Fruit fly (Drosophila melanogaster): ENCODE data around the gene nAChRalpha2.

nAChRalpha2 gene

DNA sequence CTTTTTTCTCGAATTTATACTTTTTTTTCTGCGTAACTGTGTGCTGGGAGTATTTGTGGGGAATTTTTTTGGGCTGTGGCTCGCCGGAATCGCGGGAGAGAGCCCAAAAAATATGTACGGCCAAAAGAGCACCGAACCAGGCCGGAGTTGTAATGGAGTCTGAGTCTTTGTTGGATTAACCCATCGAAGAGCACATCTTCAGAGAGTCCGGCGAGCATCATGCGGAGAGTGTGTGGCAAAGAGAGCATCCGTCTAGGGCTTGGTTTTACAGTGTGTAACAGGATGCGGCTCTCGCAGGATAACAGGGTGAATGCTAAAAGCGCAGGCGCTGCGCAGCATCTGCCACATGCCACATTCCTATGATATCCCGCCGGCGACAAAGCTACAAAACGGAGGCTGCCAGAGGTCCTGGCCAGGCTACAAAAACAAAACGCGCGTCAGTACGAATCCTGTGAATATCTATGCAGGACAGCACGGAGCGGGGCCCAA is at the start of gene nAChRalpha2:
Gene nAChRalpha2, plus strand, starts transcription at position 439 of the 489 bp plus-strand sequence.
- TF ChIP-seq usp (GFP tag; optimal IDR thresholded peaks at IDR 0.05): no peak
- TF ChIP-seq pan (optimal IDR thresholded peaks at IDR 0.05): no peak
- no peak for TF ChIP-seq CG8478 (optimal IDR thresholded peaks at IDR 0.05)
- TF ChIP-seq psq (optimal IDR thresholded peaks at IDR 0.05): no peak
- no peak for TF ChIP-seq EcR (GFP tag; optimal IDR thresholded peaks at IDR 0.05)
- TF ChIP-seq Dll (optimal IDR thresholded peaks at IDR 0.05): no peak

DNA sequence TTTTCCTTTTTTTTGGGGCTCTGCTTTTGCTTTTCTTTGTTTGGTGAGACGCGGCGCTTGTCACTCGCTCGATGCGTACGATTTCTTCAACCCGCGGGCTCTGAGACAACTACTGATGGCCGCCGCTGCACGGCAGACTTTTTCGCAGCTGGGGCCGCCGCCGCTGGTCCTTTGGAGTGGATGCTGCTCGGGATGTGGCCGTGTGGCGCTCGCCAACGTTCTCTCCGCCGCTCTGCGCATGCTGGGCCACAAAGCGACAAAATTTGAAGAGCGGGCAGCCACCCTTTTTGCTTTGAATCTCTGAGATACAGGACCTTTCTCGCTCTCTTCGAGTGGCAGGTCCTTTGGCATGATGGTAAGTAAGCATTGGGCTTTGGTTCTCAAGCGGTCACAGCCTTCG is 28.2 kb upstream of the nAChRalpha2 start, which contains the start of gene nAChRalpha1:
Gene nAChRalpha1, minus strand, starts transcription at position 101 of the 400 bp plus-strand sequence.
- TF ChIP-seq usp (GFP tag; optimal IDR thresholded peaks at IDR 0.05) (no peak), CG8478 (optimal IDR thresholded peaks at IDR 0.05) (no peak), Dll (optimal IDR thresholded peaks at IDR 0.05) (no peak), psq (optimal IDR thresholded peaks at IDR 0.05) (no peak), EcR (GFP tag; optimal IDR thresholded peaks at IDR 0.05) (no peak), pan (optimal IDR thresholded peaks at IDR 0.05) (no peak)

DNA sequence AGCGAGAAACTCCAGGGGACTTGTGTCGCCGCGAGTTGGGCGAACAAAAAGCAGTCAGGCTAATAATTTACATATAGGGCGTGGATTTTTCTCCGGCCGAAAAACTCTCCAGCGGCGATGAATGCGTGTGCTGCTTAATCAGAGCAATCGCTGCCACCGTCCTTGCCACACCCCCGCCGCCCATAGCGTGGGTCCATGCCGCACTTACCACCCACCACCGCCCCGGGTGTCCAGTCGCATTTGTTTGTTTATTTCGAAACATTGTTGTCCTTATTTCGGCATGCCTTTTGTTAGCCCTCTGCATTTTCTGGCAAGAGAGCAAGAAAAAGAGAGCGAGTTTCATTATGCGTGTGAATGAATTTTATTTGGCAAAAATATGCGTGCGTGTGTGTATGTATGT is 27.4 kb upstream of the nAChRalpha2 start:
- no peak for TF ChIP-seq CG8478 (optimal IDR thresholded peaks at IDR 0.05)

DNA sequence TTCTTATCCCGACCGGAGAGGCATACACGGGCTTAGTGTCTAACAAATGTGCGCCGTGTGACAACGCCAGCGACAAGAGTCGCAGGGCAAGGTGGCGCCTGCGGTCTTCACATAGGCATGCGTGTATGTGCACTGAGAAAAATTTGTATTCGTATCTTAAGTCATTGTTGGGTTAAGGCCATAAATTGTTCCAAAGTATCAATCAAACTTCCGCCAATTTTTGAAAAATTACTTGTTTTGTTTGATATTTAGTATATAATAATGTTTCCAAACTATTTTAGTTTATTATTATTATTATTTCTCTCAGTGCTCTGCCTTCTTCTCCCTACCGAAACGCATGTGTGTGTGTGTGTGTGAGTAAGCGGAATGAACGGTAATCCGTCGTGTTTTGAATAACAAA is 18.0 kb upstream of the nAChRalpha2 start:
- TF ChIP-seq EcR (GFP tag; optimal IDR thresholded peaks at IDR 0.05) (no peak), Dll (optimal IDR thresholded peaks at IDR 0.05) (no peak), pan (optimal IDR thresholded peaks at IDR 0.05) (no peak), psq (optimal IDR thresholded peaks at IDR 0.05) (no peak), CG8478 (optimal IDR thresholded peaks at IDR 0.05) (no peak), usp (GFP tag; optimal IDR thresholded peaks at IDR 0.05) (no peak)

DNA sequence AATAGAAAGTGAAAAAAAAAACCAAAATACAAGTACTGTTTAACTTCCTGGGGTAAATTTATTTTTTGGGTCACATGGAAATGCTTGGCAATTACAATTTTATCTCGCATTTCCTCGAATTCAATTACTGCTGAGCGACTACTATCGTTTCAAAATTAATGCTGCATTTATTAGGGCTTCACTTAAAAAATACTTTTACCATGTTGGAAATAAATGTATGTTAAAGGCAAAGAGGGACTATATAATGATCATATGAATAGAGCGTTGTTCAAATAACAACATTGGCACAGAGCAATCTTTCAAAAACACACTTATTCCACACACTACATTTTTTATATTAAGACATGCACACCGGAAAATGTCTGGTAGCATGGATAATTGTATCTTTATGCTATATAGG is 16.1 kb upstream of the nAChRalpha2 start, which contains the start of gene CG31128:
Gene CG31128, plus strand, starts transcription at position 301 of the 400 bp plus-strand sequence.
- no peak for TF ChIP-seq pan (optimal IDR thresholded peaks at IDR 0.05)
- TF ChIP-seq CG8478 (optimal IDR thresholded peaks at IDR 0.05): no peak
- TF ChIP-seq EcR (GFP tag; optimal IDR thresholded peaks at IDR 0.05): no peak
- TF ChIP-seq Dll (optimal IDR thresholded peaks at IDR 0.05): no peak
- TF ChIP-seq usp (GFP tag; optimal IDR thresholded peaks at IDR 0.05): no peak
- TF ChIP-seq psq (optimal IDR thresholded peaks at IDR 0.05): no peak

DNA sequence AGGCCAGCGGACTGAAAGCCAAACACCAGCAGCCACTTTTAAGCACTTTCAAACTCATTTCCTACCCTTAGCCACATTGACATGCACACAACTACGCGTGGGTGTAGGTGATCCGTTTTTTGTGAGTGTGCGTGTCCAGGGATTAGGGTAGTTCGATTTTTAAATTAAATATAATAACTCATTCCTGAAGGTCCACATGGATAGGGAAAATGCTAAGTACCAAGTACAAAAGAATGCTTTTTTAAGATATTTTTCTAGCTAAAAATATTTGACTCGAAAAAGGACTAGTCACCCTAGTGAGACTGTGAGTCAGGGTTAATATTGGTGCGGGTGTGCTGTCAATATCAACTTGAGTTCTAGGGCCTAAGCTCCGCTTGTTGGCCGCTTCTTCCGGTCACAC is 10.5 kb upstream of the nAChRalpha2 start:
- TF ChIP-seq usp (GFP tag; optimal IDR thresholded peaks at IDR 0.05) (no peak), CG8478 (optimal IDR thresholded peaks at IDR 0.05) (no peak), Dll (optimal IDR thresholded peaks at IDR 0.05) (no peak), psq (optimal IDR thresholded peaks at IDR 0.05) (no peak), EcR (GFP tag; optimal IDR thresholded peaks at IDR 0.05) (no peak), pan (optimal IDR thresholded peaks at IDR 0.05) (no peak)

DNA sequence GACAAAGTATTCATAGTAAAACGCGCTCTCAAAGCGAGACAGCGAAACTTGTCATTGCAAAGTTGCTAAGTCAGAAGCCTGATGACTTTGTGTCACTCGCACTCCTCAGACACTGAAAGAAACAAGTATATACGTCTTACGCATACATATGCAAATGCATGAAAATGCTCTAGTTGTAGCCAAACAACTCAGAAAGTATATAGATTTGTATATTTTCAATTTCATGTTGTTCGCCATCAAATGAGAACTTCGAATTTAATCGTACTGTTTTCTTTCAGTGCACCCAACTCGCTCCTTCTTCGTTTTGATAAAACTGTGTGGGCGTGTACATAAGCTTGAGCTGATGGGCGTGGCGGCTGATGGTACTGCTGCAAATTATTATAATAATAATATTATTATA is 4.2 kb upstream of the nAChRalpha2 start:
- TF ChIP-seq psq (optimal IDR thresholded peaks at IDR 0.05) (no peak), Dll (optimal IDR thresholded peaks at IDR 0.05) (no peak), pan (optimal IDR thresholded peaks at IDR 0.05) (no peak), EcR (GFP tag; optimal IDR thresholded peaks at IDR 0.05) (no peak), usp (GFP tag; optimal IDR thresholded peaks at IDR 0.05) (no peak), CG8478 (optimal IDR thresholded peaks at IDR 0.05) (no peak)

DNA sequence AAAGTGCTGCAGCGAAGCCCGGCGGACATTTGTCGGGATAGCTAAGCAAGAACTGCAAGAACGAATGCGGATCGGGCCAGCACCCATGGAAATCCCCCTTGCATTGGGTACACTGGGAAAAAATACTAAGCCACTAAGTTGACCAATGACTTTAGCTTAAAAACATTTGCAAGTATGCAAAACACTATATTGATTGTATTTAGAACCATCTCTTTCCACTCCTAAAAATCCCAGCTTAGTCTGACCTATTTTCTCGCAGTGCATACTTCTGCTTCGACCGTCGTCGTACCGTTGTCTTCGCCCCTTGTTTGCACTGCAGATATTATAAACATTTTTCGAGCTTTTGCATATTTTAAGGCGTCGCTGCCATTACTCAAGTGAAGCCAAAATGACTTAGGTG is 10.9 kb downstream of the nAChRalpha2 start:
- no peak for TF ChIP-seq pan (optimal IDR thresholded peaks at IDR 0.05)
- no peak for TF ChIP-seq Dll (optimal IDR thresholded peaks at IDR 0.05)
- no peak for TF ChIP-seq CG8478 (optimal IDR thresholded peaks at IDR 0.05)
- TF ChIP-seq psq (optimal IDR thresholded peaks at IDR 0.05): no peak
- no peak for TF ChIP-seq EcR (GFP tag; optimal IDR thresholded peaks at IDR 0.05)
- no peak for TF ChIP-seq usp (GFP tag; optimal IDR thresholded peaks at IDR 0.05)

DNA sequence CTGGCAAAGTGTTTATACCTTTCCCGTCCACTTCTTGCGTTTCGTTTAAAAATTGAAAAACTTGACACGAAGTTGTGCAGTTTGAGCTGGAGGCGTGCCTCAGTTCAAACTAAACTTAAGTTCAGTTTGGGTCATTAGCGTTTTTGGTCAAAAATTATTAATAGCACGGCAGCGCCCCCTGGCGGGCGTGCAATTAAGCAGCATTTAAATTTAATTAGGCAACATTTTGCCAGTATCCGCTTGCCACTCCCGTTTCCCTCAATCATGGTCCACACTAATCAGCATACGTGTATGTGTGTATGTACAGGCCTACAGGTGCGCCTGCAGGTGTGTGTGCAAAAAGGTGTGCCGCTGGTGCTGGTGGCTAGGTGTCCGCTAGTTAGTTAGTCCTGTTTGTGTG is 18.4 kb downstream of the nAChRalpha2 start:
- TF ChIP-seq Dll (optimal IDR thresholded peaks at IDR 0.05): no peak
- TF ChIP-seq pan (optimal IDR thresholded peaks at IDR 0.05): no peak
- no peak for TF ChIP-seq CG8478 (optimal IDR thresholded peaks at IDR 0.05)
- no peak for TF ChIP-seq usp (GFP tag; optimal IDR thresholded peaks at IDR 0.05)
- TF ChIP-seq EcR (GFP tag; optimal IDR thresholded peaks at IDR 0.05): no peak
- TF ChIP-seq psq (optimal IDR thresholded peaks at IDR 0.05): no peak

DNA sequence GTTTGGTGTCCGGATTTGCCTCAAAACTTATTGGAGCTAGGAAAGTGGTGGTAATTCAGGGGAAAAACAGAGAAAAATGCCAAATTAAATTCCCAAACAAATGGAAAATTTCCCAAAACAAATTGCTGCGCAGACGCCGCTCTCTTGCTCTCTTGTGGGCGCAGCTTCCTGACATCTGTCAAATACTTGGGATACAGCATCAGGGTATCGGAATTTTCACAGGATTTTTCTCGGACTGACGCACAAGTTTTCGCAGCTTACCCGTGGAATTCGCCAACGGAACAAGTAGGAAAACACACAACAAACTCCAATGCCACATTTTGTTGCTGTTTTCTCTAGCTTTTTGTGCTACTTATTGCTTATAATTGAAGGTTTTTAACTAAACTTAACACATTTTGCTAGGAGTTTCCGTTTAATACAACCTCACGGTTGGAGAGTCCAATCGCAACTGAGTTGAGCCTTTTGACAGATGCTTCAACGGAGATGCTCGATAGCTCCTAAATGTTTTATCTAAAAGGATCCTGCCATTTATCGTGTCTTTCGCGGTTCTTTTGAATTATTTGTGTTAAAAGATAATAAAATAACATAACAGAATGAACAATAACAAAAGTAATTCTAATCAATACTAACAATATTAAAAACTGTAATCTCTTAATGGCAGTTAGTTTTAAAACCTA is 29.6 kb downstream of the nAChRalpha2 start, which contains the start of the genes nAChRbeta2 and DZIP1:
Gene nAChRbeta2, minus strand, starts transcription at position 455 of the 677 bp plus-strand sequence.
Gene DZIP1, plus strand, starts transcription at position 627 of the 677 bp plus-strand sequence.
- TF ChIP-seq psq (optimal IDR thresholded peaks at IDR 0.05) (no peak), EcR (GFP tag; optimal IDR thresholded peaks at IDR 0.05) (no peak), CG8478 (optimal IDR thresholded peaks at IDR 0.05) (no peak), Dll (optimal IDR thresholded peaks at IDR 0.05) (no peak), usp (GFP tag; optimal IDR thresholded peaks at IDR 0.05) (no peak), pan (optimal IDR thresholded peaks at IDR 0.05) (no peak)

DNA sequence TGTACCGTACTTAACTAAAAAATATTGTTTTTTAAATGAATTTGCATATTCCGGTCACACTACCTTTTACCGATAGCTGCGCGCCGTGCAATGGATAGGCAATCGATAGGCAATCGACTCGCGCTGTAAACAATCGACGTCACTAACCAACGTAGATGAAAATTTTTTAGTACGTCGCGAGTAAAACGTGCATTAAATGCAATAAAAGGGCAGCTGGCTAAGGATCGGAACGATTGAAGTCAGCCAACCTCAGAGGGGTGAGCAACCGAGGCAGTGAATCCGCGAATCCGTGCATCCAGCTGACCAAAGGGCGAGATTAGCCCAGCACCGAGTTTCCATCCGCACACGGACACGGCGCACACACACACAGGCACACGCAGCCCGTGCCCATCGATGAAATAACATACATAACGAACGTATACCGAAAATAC is 32.9 kb downstream of the nAChRalpha2 start, which contains the start of gene Pp1alpha-96A:
Gene Pp1alpha-96A, plus strand, starts transcription at position 121 of the 431 bp plus-strand sequence.
- no peak for TF ChIP-seq CG8478 (optimal IDR thresholded peaks at IDR 0.05)
- TF ChIP-seq Dll (optimal IDR thresholded peaks at IDR 0.05): no peak
- TF ChIP-seq pan (optimal IDR thresholded peaks at IDR 0.05): no peak
- TF ChIP-seq EcR (GFP tag; optimal IDR thresholded peaks at IDR 0.05): no peak
- TF ChIP-seq psq (optimal IDR thresholded peaks at IDR 0.05): no peak
- TF ChIP-seq usp (GFP tag; optimal IDR thresholded peaks at IDR 0.05): no peak

DNA sequence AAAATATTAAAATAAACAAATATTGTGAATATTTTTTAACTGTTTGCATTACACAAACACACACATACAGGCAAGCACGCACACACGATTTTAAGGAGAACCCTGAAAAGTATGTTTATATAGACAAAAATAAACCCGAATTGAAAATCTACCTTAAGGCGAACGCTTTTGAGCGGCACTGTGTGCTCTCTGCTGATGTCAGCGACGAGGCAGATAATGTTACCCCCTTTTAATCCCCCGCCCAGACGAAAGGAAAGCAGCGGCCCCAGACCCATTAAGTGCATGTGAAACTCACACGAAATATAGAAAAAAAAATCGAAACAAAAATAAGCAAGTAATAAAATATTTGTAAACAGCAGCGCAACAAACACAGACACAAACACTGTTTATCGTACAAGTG is 36.1 kb downstream of the nAChRalpha2 start:
- no peak for TF ChIP-seq Dll (optimal IDR thresholded peaks at IDR 0.05)
- no peak for TF ChIP-seq pan (optimal IDR thresholded peaks at IDR 0.05)
- no peak for TF ChIP-seq EcR (GFP tag; optimal IDR thresholded peaks at IDR 0.05)
- no peak for TF ChIP-seq CG8478 (optimal IDR thresholded peaks at IDR 0.05)
- TF ChIP-seq usp (GFP tag; optimal IDR thresholded peaks at IDR 0.05): no peak
- TF ChIP-seq psq (optimal IDR thresholded peaks at IDR 0.05): no peak
